Worm (Caenorhabditis elegans): ENCODE results near the gene col-95.

ce11 chrIII:11708722-11709121 is 4.9 kb downstream of the col-95 start, which contains the start of gene Y41C4A.8:
- TF ChIP-seq him-1 (tag; optimal IDR thresholded peaks at IDR 0.05) (no peak), W03F9.2 (tag; optimal IDR thresholded peaks at IDR 0.05) (no peak)

Measured in whole organism, L4/young adult.